Fruit fly (Drosophila melanogaster): ENCODE measurements around the gene Sry-delta.
A peak's percentile ranks its signal among the peaks of the same experiment; 100 is the strongest.

Gene Sry-delta

DNA sequence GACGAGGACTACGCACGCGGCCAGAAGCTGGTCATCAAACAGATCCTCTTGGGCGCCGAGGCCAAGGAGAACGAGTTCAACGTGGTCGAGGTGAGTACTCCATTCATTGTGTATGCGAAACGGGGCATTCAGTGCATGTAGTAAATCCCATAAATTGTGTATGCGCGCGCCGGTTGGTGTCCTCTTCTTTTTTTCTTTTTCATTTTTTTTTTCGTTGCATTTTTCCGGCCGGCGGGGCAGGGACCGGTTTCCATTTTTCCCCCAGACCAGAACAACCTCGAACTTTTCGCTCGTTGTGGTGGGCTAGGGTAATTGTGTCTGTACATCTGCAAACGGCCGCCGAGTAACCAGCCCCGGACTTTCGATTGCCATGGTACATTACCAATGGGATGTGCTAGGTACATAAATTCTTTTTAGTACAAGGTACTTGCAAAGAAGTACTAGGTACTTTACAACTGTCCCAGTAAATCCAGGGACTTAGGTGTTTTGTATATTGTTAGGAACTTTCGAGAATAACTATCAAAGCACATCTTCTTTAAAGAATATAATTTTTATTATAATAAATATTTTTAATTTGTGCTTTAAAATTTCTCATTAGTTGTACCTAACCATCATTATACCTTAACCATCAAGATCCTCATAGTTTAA, 37.7 kb upstream of the Sry-delta start (continued):
- peak; percentile 86 for TF ChIP-seq CG17359 (tag; optimal IDR thresholded peaks at IDR 0.05)
- peak; percentile 92 for TF ChIP-seq nom (GFP tag; optimal IDR thresholded peaks at IDR 0.05)

DNA sequence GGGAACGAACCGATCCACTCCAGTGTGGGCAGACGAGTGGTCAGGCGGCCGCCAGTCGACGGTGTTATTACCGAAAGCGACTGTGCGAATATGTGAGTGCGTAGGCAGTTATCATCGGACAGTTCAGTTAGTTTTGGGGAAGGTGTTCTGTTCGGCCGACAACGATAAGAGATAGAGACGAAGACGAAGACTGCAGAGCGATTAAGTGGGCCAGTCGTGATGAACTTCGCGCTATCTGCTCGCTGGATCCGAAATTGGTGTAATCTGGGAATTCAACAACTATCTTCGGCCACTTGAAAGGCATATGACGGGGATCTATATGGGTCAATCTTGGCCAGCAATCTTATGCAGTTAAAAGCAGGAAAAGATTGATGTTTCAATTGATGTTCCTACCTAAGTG, 34.0 kb upstream of the Sry-delta start, which contains the start of gene CG7912:
Gene CG7912, minus strand, starts transcription at position 17 of the 400 bp plus-strand sequence.
- peak; percentile 75 for TF ChIP-seq mirr (GFP tag; optimal IDR thresholded peaks at IDR 0.05)
- no peak for TF ChIP-seq CG4820 (GFP tag; optimal IDR thresholded peaks at IDR 0.05)
- TF ChIP-seq cwo (GFP tag; optimal IDR thresholded peaks at IDR 0.05) = peak; percentile 20
- TF ChIP-seq amos (GFP tag; IDR thresholded peaks at IDR 0.05; ENCODE audit: partially characterized antibody) = no peak
- TF ChIP-seq Hey (tag; optimal IDR thresholded peaks at IDR 0.05) = peak; percentile 63
- TF ChIP-seq abd-A (tag; optimal IDR thresholded peaks at IDR 0.05) = no peak
- peak; percentile 8 for TF ChIP-seq sd (tag; optimal IDR thresholded peaks at IDR 0.05)
- TF ChIP-seq exex (tag; optimal IDR thresholded peaks at IDR 0.05) = peak; percentile 88
- peak; percentile 53 for TF ChIP-seq Deaf1 (tag; optimal IDR thresholded peaks at IDR 0.05)
- TF ChIP-seq CG3065 (GFP tag; optimal IDR thresholded peaks at IDR 0.05) = no peak
- peak; percentile 20 for TF ChIP-seq sug (tag; optimal IDR thresholded peaks at IDR 0.05)
- no peak for TF ChIP-seq CG12299 (tag; optimal IDR thresholded peaks at IDR 0.05)
- TF ChIP-seq grn (GFP tag; optimal IDR thresholded peaks at IDR 0.05) = peak; percentile 87
- TF ChIP-seq CG4282 (GFP tag; optimal IDR thresholded peaks at IDR 0.05) = no peak
- TF ChIP-seq CG7928 (GFP tag; optimal IDR thresholded peaks at IDR 0.05) = no peak
- TF ChIP-seq CG10462 (GFP tag; optimal IDR thresholded peaks at IDR 0.05) = no peak
- no peak for TF ChIP-seq CG4854 (GFP tag; optimal IDR thresholded peaks at IDR 0.05)

DNA sequence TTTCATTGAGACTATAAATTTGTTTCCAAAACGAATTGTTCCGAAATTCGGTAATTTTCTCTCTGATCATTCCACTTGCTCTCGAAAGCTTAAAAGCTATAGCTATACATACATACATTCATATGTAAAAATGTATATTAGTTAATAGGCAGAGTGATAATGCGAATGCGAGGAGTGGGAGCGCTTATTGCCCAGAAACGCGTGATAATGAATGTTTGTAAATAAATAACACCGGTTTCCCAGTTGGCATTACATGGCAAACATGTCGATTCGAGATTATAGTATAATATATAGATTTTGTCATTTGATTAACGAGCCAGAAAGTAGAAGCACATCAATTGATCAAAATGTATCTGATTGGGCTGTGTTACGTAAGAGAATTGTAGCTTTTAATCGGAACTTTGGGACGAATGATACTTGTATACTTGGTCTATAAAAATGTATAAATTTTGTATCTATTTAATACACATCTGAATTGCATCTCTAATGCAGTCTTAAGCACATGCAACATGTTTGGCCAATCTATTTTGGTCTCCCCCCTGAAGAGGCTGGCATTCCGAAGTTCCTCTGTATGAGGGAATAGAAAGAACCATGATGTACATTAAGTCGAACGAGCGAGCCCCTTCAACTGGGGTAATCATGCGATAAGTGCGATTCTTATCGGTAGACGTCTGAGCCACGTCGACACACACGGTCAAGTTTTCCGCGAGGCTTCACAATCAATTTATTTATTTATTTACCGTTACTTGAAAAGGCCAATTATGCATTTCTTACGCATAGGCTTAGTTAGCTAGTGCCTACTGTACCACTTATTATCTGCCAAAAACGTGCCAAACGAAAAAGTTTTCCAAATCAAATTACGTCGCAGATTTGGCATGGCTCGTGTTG, 30.3 kb upstream of the Sry-delta start:
- TF ChIP-seq slbo (GFP tag; IDR thresholded peaks at IDR 0.05) (peak; percentile 48; the same call in 1 of the 2 replicates), Fer3 (tag; optimal IDR thresholded peaks at IDR 0.05) (peak; percentile 35), CG2199 (GFP tag; IDR thresholded peaks at IDR 0.05) (no peak), gce (GFP tag; IDR thresholded peaks at IDR 0.05) (no peak), pan (optimal IDR thresholded peaks at IDR 0.05) (no peak), pan (GFP tag; optimal IDR thresholded peaks at IDR 0.05 in 1 of 2, IDR thresholded peaks at IDR 0.05 in 1 of 2) (peak in 1 of 2 experiments; percentile 45), CG34376 (GFP tag; optimal IDR thresholded peaks at IDR 0.05) (peak; percentile 27), Dip2 (GFP tag; IDR thresholded peaks at IDR 0.05) (no peak), Neu2 (GFP tag; optimal IDR thresholded peaks at IDR 0.05; ENCODE audit: borderline replicate concordance) (no peak), CG3407 (GFP tag; optimal IDR thresholded peaks at IDR 0.05) (no peak), CG11085 (GFP tag; IDR thresholded peaks at IDR 0.05) (0 out of 2 replicates have a peak, but pooled peaks have one; percentile 39), amos (GFP tag; IDR thresholded peaks at IDR 0.05; ENCODE audit: partially characterized antibody) (no peak), Hr78 (GFP tag; optimal IDR thresholded peaks at IDR 0.05) (no peak), Xrp1 (GFP tag; IDR thresholded peaks at IDR 0.05) (0 out of 2 replicates have a peak, but pooled peaks have one; percentile 5), sim (GFP tag; IDR thresholded peaks at IDR 0.05) (no peak), CG10959 (GFP tag; IDR thresholded peaks at IDR 0.05) (no peak), Dfd (GFP tag; optimal IDR thresholded peaks at IDR 0.05) (no peak), ems (GFP tag; optimal IDR thresholded peaks at IDR 0.05) (peak; percentile 7), CG15514 (GFP tag; optimal IDR thresholded peaks at IDR 0.05) (peak; percentile 38), wdn (GFP tag; IDR thresholded peaks at IDR 0.05) (no peak), org-1 (GFP tag; optimal IDR thresholded peaks at IDR 0.05) (no peak), ken (GFP tag; IDR thresholded peaks at IDR 0.05) (no peak), al (GFP tag; IDR thresholded peaks at IDR 0.05) (peak; percentile 36; the same call in 1 of the 2 replicates), hth (optimal IDR thresholded peaks at IDR 0.05) (no peak), ERR (GFP tag; optimal IDR thresholded peaks at IDR 0.05) (peak; percentile 32), ash1 (GFP tag; optimal IDR thresholded peaks at IDR 0.05) (no peak), so (GFP tag; IDR thresholded peaks at IDR 0.05) (no peak), CG4424 (GFP tag; optimal IDR thresholded peaks at IDR 0.05) (no peak)
